Fruit fly (Drosophila melanogaster): ENCODE measurements around the gene Manf.

The Manf gene

DNA sequence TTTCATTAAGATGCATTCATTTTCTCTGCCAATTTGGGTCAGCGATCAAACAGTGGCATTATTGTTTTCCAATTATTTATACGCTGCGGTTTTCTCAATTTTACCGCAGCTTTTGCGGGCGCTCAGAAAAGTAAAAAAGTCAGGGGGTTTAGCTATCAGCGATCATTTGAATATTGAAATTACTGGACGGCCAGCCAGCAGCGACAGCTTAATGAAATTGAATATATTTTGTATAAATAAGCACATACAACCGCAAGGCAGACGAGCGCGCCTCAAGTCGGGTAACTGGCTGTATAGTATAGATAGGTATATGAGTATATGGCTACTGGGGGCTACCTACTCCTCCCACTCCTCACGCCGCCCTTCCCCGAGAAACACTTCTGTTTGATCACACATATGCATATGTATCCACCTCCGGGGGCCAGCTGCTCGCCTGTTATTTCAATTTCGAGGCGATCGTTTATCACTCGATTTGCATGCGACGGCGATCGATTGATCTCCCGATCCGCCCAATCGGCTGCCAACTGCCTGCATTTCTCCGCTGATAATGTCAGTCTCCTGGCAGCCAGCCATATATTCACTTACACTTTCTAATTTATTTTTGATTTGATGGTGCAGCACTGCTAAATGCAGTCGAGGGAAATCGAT is 7.1 kb downstream of the Manf start (continued):
- TF ChIP-seq ERR (GFP tag; optimal IDR thresholded peaks at IDR 0.05) (no peak), CG10209 (GFP tag; optimal IDR thresholded peaks at IDR 0.05) (no peak), Sry-δ (GFP tag; optimal IDR thresholded peaks at IDR 0.05) (no peak), grn (GFP tag; optimal IDR thresholded peaks at IDR 0.05) (peak; percentile 11), Myb (GFP tag; optimal IDR thresholded peaks at IDR 0.05) (no peak), phol (tag; optimal IDR thresholded peaks at IDR 0.05) (no peak), CG7372 (GFP tag; IDR thresholded peaks at IDR 0.05) (no peak), btn (GFP tag; optimal IDR thresholded peaks at IDR 0.05) (no peak), HLH4C (GFP tag; IDR thresholded peaks at IDR 0.05; ENCODE audit: partially characterized antibody) (no peak), CG10274 (GFP tag; optimal IDR thresholded peaks at IDR 0.05) (no peak), CG7963 (GFP tag; IDR thresholded peaks at IDR 0.05; ENCODE audit: partially characterized antibody) (no peak), E2f2 (GFP tag; IDR thresholded peaks at IDR 0.05) (no peak), zfh1 (GFP tag; IDR thresholded peaks at IDR 0.05) (no peak), CG10431 (GFP tag; optimal IDR thresholded peaks at IDR 0.05) (no peak), scrt (GFP tag; optimal IDR thresholded peaks at IDR 0.05) (no peak), Max (GFP tag; optimal IDR thresholded peaks at IDR 0.05) (no peak), tgo (GFP tag; IDR thresholded peaks at IDR 0.05) (no peak), psq (GFP tag; optimal IDR thresholded peaks at IDR 0.05) (no peak), ap (GFP tag; IDR thresholded peaks at IDR 0.05) (no peak), CG7928 (GFP tag; optimal IDR thresholded peaks at IDR 0.05) (no peak)

DNA sequence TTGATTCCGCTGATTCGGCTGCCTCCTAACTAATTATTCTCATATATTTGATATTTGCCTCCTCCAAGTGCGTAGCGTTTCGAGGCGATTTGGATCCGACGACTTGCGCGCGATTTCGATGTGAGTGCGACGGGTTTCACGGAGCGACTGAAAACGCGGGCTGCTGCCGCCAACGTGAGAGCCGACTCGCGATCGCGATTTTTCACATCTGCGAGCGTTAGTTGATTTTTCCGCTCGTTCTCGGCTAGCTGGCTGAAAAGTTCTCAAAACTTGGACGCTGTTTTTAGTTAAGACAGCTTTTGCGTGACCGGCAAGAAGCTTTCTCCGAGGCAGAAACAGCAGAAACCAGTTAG is 7.6 kb downstream of the Manf start, which contains the start of gene CG10311:
Gene CG10311, minus strand, starts transcription at position 153 of the 353 bp plus-strand sequence.
- TF ChIP-seq Hsf (GFP tag; optimal IDR thresholded peaks at IDR 0.05) (no peak), CG32532 (GFP tag; IDR thresholded peaks at IDR 0.05) (peak; percentile 17; the same call in 1 of the 2 replicates), NC2β (GFP tag; optimal IDR thresholded peaks at IDR 0.05) (no peak), CG7357 (GFP tag; IDR thresholded peaks at IDR 0.05) (no peak), HLHmδ (GFP tag; optimal IDR thresholded peaks at IDR 0.05) (no peak), Hr51 (GFP tag; optimal IDR thresholded peaks at IDR 0.05) (no peak), ci (GFP tag; IDR thresholded peaks at IDR 0.05) (no peak), odd (GFP tag; optimal IDR thresholded peaks at IDR 0.05) (no peak), gcm (GFP tag; optimal IDR thresholded peaks at IDR 0.05) (no peak), Mes4 (GFP tag; optimal IDR thresholded peaks at IDR 0.05) (no peak), CG4820 (GFP tag; optimal IDR thresholded peaks at IDR 0.05) (no peak), ase (GFP tag; IDR thresholded peaks at IDR 0.05) (no peak), CG34376 (GFP tag; optimal IDR thresholded peaks at IDR 0.05) (peak; percentile 58), Fer3 (tag; optimal IDR thresholded peaks at IDR 0.05) (no peak), CG11560 (tag; IDR thresholded peaks at IDR 0.05) (no peak), CG31441 (GFP tag; IDR thresholded peaks at IDR 0.05) (no peak), row (GFP tag; IDR thresholded peaks at IDR 0.05) (no peak), trh (GFP tag; optimal IDR thresholded peaks at IDR 0.05) (no peak), HLH4C (GFP tag; IDR thresholded peaks at IDR 0.05; ENCODE audit: partially characterized antibody) (no peak), TFAM (GFP tag; optimal IDR thresholded peaks at IDR 0.05) (no peak), CG6854 (GFP tag; optimal IDR thresholded peaks at IDR 0.05) (no peak), Jarid2 (GFP tag; optimal IDR thresholded peaks at IDR 0.05) (peak; percentile 53), tll (GFP tag; optimal IDR thresholded peaks at IDR 0.05) (no peak), CG2202 (tag; optimal IDR thresholded peaks at IDR 0.05) (no peak), CG17568 (GFP tag; optimal IDR thresholded peaks at IDR 0.05) (no peak), CG8290 (GFP tag; optimal IDR thresholded peaks at IDR 0.05) (no peak), CG8290 (tag; optimal IDR thresholded peaks at IDR 0.05) (peak in 1 of 2 experiments; percentile 50), ind (GFP tag; optimal IDR thresholded peaks at IDR 0.05) (no peak), CG7987 (GFP tag; optimal IDR thresholded peaks at IDR 0.05) (no peak), toy (GFP tag; IDR thresholded peaks at IDR 0.05) (no peak), p53 (GFP tag; optimal IDR thresholded peaks at IDR 0.05) (no peak), CG10321 (GFP tag; IDR thresholded peaks at IDR 0.05) (0 out of 2 replicates have a peak, but pooled peaks have one; percentile 9)
